Fruit fly (Drosophila melanogaster) whole organism, embryonic: Measurements from ENCODE around the gene BNIP3.

Experiments
- CG30431 ChIP-seq: fragments of 200-800 bp; sonication (Bioruptor generic); optimal IDR thresholded peaks from 2 replicates; lab custom pipeline; 2017; ENCODE audit warnings: missing biosample characterization, missing genetic modification characterization
- ERR ChIP-seq: fragments of 200-800 bp; sonication (Bioruptor generic); optimal IDR thresholded peaks from 2 replicates; lab custom pipeline; 2016; ENCODE audit warnings: missing biosample characterization, missing genetic modification characterization
- H15 ChIP-seq: fragments of 200-800 bp; sonication (Bioruptor generic); IDR thresholded peaks from 3 replicates; pipeline ENCODE4 v1.3.6; 2022; ENCODE audit warnings: missing biosample characterization, missing genetic modification characterization
- Max ChIP-seq: fragments of 200-800 bp; sonication (Bioruptor generic); optimal IDR thresholded peaks from 2 replicates; lab custom pipeline; 2016; ENCODE audit warnings: missing biosample characterization, mild to moderate bottlenecking, missing genetic modification characterization
- wor ChIP-seq: fragments of 200-800 bp; sonication (Bioruptor generic); IDR thresholded peaks from 2 replicates; pipeline ENCODE4 v1.3.6; 2022; ENCODE audit warnings: missing biosample characterization, missing genetic modification characterization

DNA sequence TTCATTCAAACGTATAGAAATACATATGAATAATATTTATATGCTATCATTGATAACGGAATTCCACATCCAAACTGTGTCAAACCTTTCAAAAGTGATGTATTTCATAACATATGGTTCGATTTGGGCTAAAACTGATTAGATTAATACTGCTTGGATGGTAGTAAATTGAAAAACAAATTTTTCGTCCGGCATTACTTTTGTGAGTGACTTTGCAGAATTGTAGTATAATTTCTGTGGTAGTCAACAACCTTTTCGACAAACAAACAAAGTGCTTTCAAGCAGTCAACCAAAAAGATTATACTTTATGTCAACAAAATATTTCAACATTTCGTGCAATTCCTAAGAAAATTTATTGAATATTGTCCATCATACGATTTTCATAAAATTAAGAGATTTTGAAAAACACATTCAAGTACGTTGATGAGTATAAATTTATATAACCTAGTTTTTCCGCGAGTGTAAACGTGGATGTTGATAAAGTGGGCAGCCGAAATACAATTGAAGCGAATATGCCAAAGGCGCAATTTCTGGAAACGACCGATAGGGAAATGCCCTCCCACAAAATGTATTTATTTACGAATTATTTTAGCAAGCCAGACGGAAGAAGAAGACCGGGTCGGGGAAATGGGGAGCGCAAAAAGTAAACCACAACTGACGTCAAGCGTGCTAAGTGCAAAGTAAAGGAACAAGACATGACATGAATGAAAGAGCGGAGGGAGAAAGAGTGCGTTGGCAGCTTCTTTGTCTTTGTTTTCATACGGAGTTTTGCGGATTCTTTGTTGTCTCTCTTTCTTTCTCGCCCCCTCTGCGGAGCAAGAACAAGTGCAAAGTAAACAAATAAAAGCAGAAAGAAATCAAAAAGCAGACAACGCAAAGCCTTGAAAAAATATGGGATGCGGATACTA, 1.0 kb downstream of the BNIP3 start:
- TF ChIP-seq ERR (GFP tag; lab: Kevin White, UChicago) (no peak), CG30431 (no peak), wor (GFP tag; lab: Robert Waterston, UW) (no peak), H15 (0 out of 3 replicates have a peak, but pooled peaks have one; percentile 16), Max (GFP tag; lab: Kevin White, UChicago) (no peak)
